Worm (Caenorhabditis elegans) whole organism, young adult: Measurements from ENCODE around the gene mdf-2.

Experiments
- B0035.1 ChIP-seq: sonication (generic microtip); optimal IDR thresholded peaks from 2 replicates; lab custom pipeline; 2016; ENCODE audit warnings: missing genetic modification characterization, mild to moderate bottlenecking, missing compliant biosample characterization, missing genotype, missing genetic modification reagents
- C17E4.6 ChIP-seq: fragments of 200-800 bp; sonication (Bioruptor generic); IDR thresholded peaks from 2 replicates; pipeline ENCODE4 v1.3.6; 2022; ENCODE audit warnings: missing genetic modification reagents, missing genetic modification characterization, missing compliant biosample characterization
- F33H1.4 ChIP-seq: fragments of 200-800 bp; sonication (Bioruptor generic); IDR thresholded peaks from 2 replicates; pipeline ENCODE4 v1.3.6; 2022; ENCODE audit warnings: missing genetic modification reagents, missing genetic modification characterization, missing compliant biosample characterization
- F49E8.2 ChIP-seq: sonication (generic microtip); optimal IDR thresholded peaks from 3 replicates; lab custom pipeline; 2017; ENCODE audit warnings: missing genetic modification characterization, mild to moderate bottlenecking, missing compliant biosample characterization, antibody characterized with exemption, moderate library complexity; ENCODE audit not compliant: insufficient read depth
- F57A8.1 ChIP-seq: fragments of 200-800 bp; sonication (Bioruptor generic); optimal IDR thresholded peaks from 2 replicates; lab custom pipeline; 2018; ENCODE audit warnings: mild to moderate bottlenecking, missing genetic modification characterization, moderate library complexity, missing compliant biosample characterization
- K11D2.4 ChIP-seq: fragments of 200-800 bp; sonication (Bioruptor generic); IDR thresholded peaks from 2 replicates; pipeline ENCODE4 v1.3.6; 2022; ENCODE audit warnings: missing genetic modification reagents, missing genetic modification characterization, missing compliant biosample characterization
- Y53G8AR.9 ChIP-seq: fragments of 200-800 bp; sonication (Bioruptor generic); conservative IDR thresholded peaks from 2 replicates; pipeline ENCODE4 v1.3.6; 2022; ENCODE audit warnings: missing genetic modification reagents, missing genetic modification characterization, missing compliant biosample characterization
- Y56A3A.18 ChIP-seq: fragments of 200-800 bp; sonication (Bioruptor generic); IDR thresholded peaks from 2 replicates; pipeline ENCODE4 v1.3.6; 2022; ENCODE audit warnings: missing genetic modification reagents, missing genetic modification characterization, missing compliant biosample characterization
- Y95B8A.8 ChIP-seq: fragments of 200-800 bp; sonication (Bioruptor generic); IDR thresholded peaks from 2 replicates; pipeline ENCODE4 v1.3.6; 2022; ENCODE audit warnings: missing genetic modification reagents, missing genetic modification characterization, missing compliant biosample characterization
- aptf-3 ChIP-seq: fragments of 200-800 bp; sonication (Bioruptor generic); IDR thresholded peaks from 2 replicates; pipeline ENCODE4 v1.3.6; 2022; ENCODE audit warnings: missing genetic modification characterization, missing compliant biosample characterization
- atf-7 ChIP-seq: sonication (generic microtip); optimal IDR thresholded peaks from 2 replicates; lab custom pipeline; 2017; ENCODE audit warnings: mild to moderate bottlenecking, missing genetic modification characterization, missing compliant biosample characterization
- athp-1 ChIP-seq: sonication (generic microtip); optimal IDR thresholded peaks from 2 replicates; lab custom pipeline; 2017; ENCODE audit warnings: mild to moderate bottlenecking, missing genetic modification characterization, missing compliant biosample characterization
- attf-3 ChIP-seq: fragments of 200-800 bp; sonication (Bioruptor generic); conservative IDR thresholded peaks from 2 replicates; pipeline ENCODE4 v1.3.6; 2022; ENCODE audit warnings: missing genetic modification reagents, missing genetic modification characterization, missing compliant biosample characterization
- bed-1 ChIP-seq: fragments of 200-800 bp; sonication (Bioruptor generic); IDR thresholded peaks from 2 replicates; pipeline ENCODE4 v1.3.6; 2022; ENCODE audit warnings: missing genetic modification reagents, missing genetic modification characterization, missing compliant biosample characterization
- cebp-1 ChIP-seq, 2 experiments: fragments of 200-800 bp in 1 of 2; sonication (Bioruptor generic) in 1 of 2; sonication (generic microtip) in 1 of 2; IDR thresholded peaks in 1 of 2; optimal IDR thresholded peaks in 1 of 2; 2 replicates each; pipeline versions ENCODE4 v1.3.6 to Lab custom; 2017 to 2022; ENCODE audit warnings: missing compliant biosample characterization in 2 of 2, missing genetic modification characterization in 2 of 2, mild to moderate bottlenecking in 1 of 2, missing genetic modification reagents in 1 of 2, moderate library complexity in 1 of 2
- ceh-58 ChIP-seq: fragments of 200-800 bp; sonication (Bioruptor generic); IDR thresholded peaks from 2 replicates; pipeline ENCODE4 v1.3.6; 2022; ENCODE audit warnings: missing genetic modification characterization, missing compliant biosample characterization
- chd-7 ChIP-seq: sonication (generic microtip); optimal IDR thresholded peaks from 2 replicates; lab custom pipeline; 2016; ENCODE audit warnings: mild to moderate bottlenecking, missing genetic modification characterization, moderate library complexity, missing compliant biosample characterization
- die-1 ChIP-seq: sonication (generic microtip); optimal IDR thresholded peaks from 2 replicates; lab custom pipeline; 2016; ENCODE audit warnings: missing genotype, mild to moderate bottlenecking, missing genetic modification characterization, missing compliant biosample characterization
- dox-1 ChIP-seq: fragments of 200-800 bp; sonication (Bioruptor generic); IDR thresholded peaks from 2 replicates; pipeline ENCODE4 v1.3.6; 2022; ENCODE audit warnings: missing genetic modification reagents, missing genetic modification characterization, missing compliant biosample characterization
- efl-1 ChIP-seq: fragments of 150-350 bp; optimal IDR thresholded peaks from 2 replicates; lab custom pipeline; 2014; ENCODE audit warnings: missing biosample characterization, missing genetic modification reagents, missing genetic modification characterization
- egl-44 ChIP-seq: fragments of 200-800 bp; sonication (Bioruptor generic); IDR thresholded peaks from 2 replicates; pipeline ENCODE4 v1.3.6; 2022; ENCODE audit warnings: missing genetic modification reagents, missing genetic modification characterization, missing compliant biosample characterization
- ekl-4 ChIP-seq: fragments of 200-800 bp; sonication (Bioruptor generic); IDR thresholded peaks from 2 replicates; pipeline ENCODE4 v1.3.6; 2022; ENCODE audit warnings: missing genetic modification reagents, missing genetic modification characterization, missing compliant biosample characterization
- fkh-3 ChIP-seq: sonication (generic microtip); optimal IDR thresholded peaks from 2 replicates; lab custom pipeline; 2016; ENCODE audit warnings: mild to moderate bottlenecking, missing genetic modification characterization, missing compliant biosample characterization
- him-1 ChIP-seq: sonication (generic microtip); optimal IDR thresholded peaks from 2 replicates; lab custom pipeline; 2016; ENCODE audit warnings: missing genotype, missing genetic modification reagents, missing genetic modification characterization, missing compliant biosample characterization
- hmg-1.2 ChIP-seq: fragments of 200-800 bp; sonication (Bioruptor generic); IDR thresholded peaks from 2 replicates; pipeline ENCODE4 v1.3.6; 2022; ENCODE audit warnings: missing genetic modification reagents, missing genetic modification characterization, missing compliant biosample characterization
- hsf-1 ChIP-seq: fragments of 200-800 bp; sonication (Bioruptor generic); IDR thresholded peaks from 2 replicates; pipeline ENCODE4 v1.3.6; 2022; ENCODE audit warnings: missing genetic modification reagents, missing genetic modification characterization, missing compliant biosample characterization
- let-607 ChIP-seq, 2 experiments: fragments of 200-800 bp in 1 of 2; sonication (Bioruptor generic) in 1 of 2; sonication (generic microtip) in 1 of 2; optimal IDR thresholded peaks; 2 replicates each; lab custom pipeline; 2016 to 2018; ENCODE audit warnings: mild to moderate bottlenecking in 2 of 2, missing compliant biosample characterization in 2 of 2, missing genetic modification characterization in 2 of 2, moderate library complexity in 2 of 2, missing genotype in 1 of 2
- lin-26 ChIP-seq: fragments of 200-800 bp; sonication (Bioruptor generic); IDR thresholded peaks from 2 replicates; pipeline ENCODE4 v1.3.6; 2022; ENCODE audit warnings: missing genetic modification reagents, missing genetic modification characterization, missing compliant biosample characterization
- lin-40 ChIP-seq: sonication (generic microtip); optimal IDR thresholded peaks from 2 replicates; lab custom pipeline; 2016; ENCODE audit warnings: missing genetic modification characterization, mild to moderate bottlenecking, missing compliant biosample characterization, missing genotype, missing genetic modification reagents
- lin-54 ChIP-seq: fragments of 200-800 bp; sonication (Bioruptor generic); optimal IDR thresholded peaks from 2 replicates; lab custom pipeline; 2018; ENCODE audit warnings: mild to moderate bottlenecking, missing genetic modification characterization, missing compliant biosample characterization
- lir-1 ChIP-seq: fragments of 200-800 bp; sonication (Bioruptor generic); conservative IDR thresholded peaks from 2 replicates; pipeline ENCODE4 v1.3.6; 2022; ENCODE audit warnings: missing genetic modification reagents, missing genetic modification characterization, missing compliant biosample characterization
- madf-10 ChIP-seq: sonication (generic microtip); optimal IDR thresholded peaks from 2 replicates; lab custom pipeline; 2016; ENCODE audit warnings: mild to moderate bottlenecking, missing genetic modification characterization, missing compliant biosample characterization
- madf-6 ChIP-seq: fragments of 200-800 bp; sonication (Bioruptor generic); IDR thresholded peaks from 2 replicates; pipeline ENCODE4 v1.3.6; 2022; ENCODE audit warnings: missing genetic modification reagents, missing genetic modification characterization, missing compliant biosample characterization
- mel-28 ChIP-seq: sonication (generic microtip); optimal IDR thresholded peaks from 2 replicates; lab custom pipeline; 2016; ENCODE audit warnings: borderline replicate concordance, mild to moderate bottlenecking, missing genetic modification characterization, missing compliant biosample characterization
- nfya-2 ChIP-seq: fragments of 200-800 bp; sonication (Bioruptor generic); IDR thresholded peaks from 2 replicates; pipeline ENCODE4 v1.3.6; 2022; ENCODE audit warnings: missing genetic modification reagents, missing genetic modification characterization, missing compliant biosample characterization
- nfyb-1 ChIP-seq: fragments of 200-800 bp; sonication (Bioruptor generic); IDR thresholded peaks from 2 replicates; pipeline ENCODE4 v1.3.6; 2022; ENCODE audit warnings: missing genetic modification reagents, missing genetic modification characterization, missing compliant biosample characterization
- nhr-90 ChIP-seq: sonication (generic microtip); optimal IDR thresholded peaks from 2 replicates; lab custom pipeline; 2016; ENCODE audit warnings: missing genotype, mild to moderate bottlenecking, missing genetic modification characterization, missing compliant biosample characterization
- pbrm-1 ChIP-seq: fragments of 200-800 bp; sonication (Bioruptor generic); IDR thresholded peaks from 2 replicates; pipeline ENCODE4 v1.3.6; 2022; ENCODE audit warnings: missing genetic modification reagents, missing genetic modification characterization, missing compliant biosample characterization
- rec-8 ChIP-seq, 2 experiments: sonication (generic microtip); optimal IDR thresholded peaks; 2 replicates each; lab custom pipeline; 2016; ENCODE audit warnings: mild to moderate bottlenecking in 2 of 2, missing genetic modification characterization in 2 of 2, missing genetic modification reagents in 2 of 2, missing genotype in 2 of 2, missing biosample characterization in 1 of 2, missing compliant biosample characterization in 1 of 2, moderate library complexity in 1 of 2
- repo-1 ChIP-seq: sonication (generic microtip); optimal IDR thresholded peaks from 2 replicates; lab custom pipeline; 2017; ENCODE audit warnings: mild to moderate bottlenecking, missing genetic modification characterization, missing compliant biosample characterization
- snpc-3.4 ChIP-seq: sonication (generic microtip); optimal IDR thresholded peaks from 2 replicates; lab custom pipeline; 2017; ENCODE audit warnings: missing genetic modification characterization, mild to moderate bottlenecking, missing compliant biosample characterization, antibody characterized with exemption, moderate library complexity, missing genotype, missing genetic modification reagents
- snpc-4 ChIP-seq, 5 experiments: fragments of 150-350 bp in 1 of 5; sonication (generic microtip) in 4 of 5; optimal IDR thresholded peaks; 2 replicates each; lab custom pipeline; 2014 to 2018; ENCODE audit warnings: missing genetic modification characterization in 5 of 5, missing biosample characterization in 3 of 5, antibody characterized with exemption in 2 of 5, mild to moderate bottlenecking in 2 of 5, missing compliant biosample characterization in 2 of 5, missing genotype in 2 of 5, moderate library complexity in 2 of 5, missing genetic modification reagents in 1 of 5
- ztf-18 ChIP-seq: sonication (generic microtip); optimal IDR thresholded peaks from 2 replicates; lab custom pipeline; 2016; ENCODE audit warnings: missing genotype, mild to moderate bottlenecking, missing genetic modification characterization, missing compliant biosample characterization
- ztf-25 ChIP-seq: fragments of 200-800 bp; sonication (Bioruptor generic); IDR thresholded peaks from 2 replicates; pipeline ENCODE4 v1.3.6; 2022; ENCODE audit warnings: missing genetic modification reagents, missing genetic modification characterization, missing compliant biosample characterization
- ztf-26 ChIP-seq: sonication (generic microtip); optimal IDR thresholded peaks from 2 replicates; lab custom pipeline; 2017; ENCODE audit warnings: missing genetic modification characterization, missing compliant biosample characterization

Gene mdf-2

DNA sequence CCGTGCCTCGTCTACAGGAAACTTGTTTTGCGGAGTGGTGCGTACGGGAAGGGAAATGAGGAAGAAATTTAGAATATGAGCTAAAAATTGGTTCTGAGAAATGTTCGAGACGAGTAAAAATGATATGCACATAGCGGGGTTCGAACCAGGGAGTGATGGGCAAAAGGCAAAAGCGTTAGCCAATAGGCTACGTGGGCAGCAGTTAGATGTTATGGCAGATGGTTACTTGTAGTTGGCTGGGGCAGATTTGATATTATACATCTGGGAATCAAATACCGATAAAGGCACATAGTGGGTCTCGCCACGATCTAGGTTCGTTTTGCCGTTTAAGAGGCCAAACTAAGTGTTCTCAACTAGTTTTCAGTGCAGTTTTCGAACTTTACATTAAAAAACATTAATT, 16.4 kb upstream of the mdf-2 start:
- 0 out of 2 replicates have a peak, but pooled peaks have one; percentile 37 for TF ChIP-seq aptf-3
- no peak for TF ChIP-seq atf-7 (tag; lab: Kevin White, UChicago)
- TF ChIP-seq pbrm-1 (GFP tag; lab: Robert Waterston, UW): 0 out of 2 replicates have a peak, but pooled peaks have one; percentile 43
- peak; percentile 46 for TF ChIP-seq chd-7 (tag; lab: Kevin White, UChicago)
- TF ChIP-seq repo-1: peak; percentile 37
- TF ChIP-seq him-1: no peak
- peak; percentile 83 for TF ChIP-seq nhr-90 (tag; lab: Kevin White, UChicago)
- peak; percentile 36; the same call in 1 of the 2 replicates for TF ChIP-seq F33H1.4 (GFP tag; lab: Robert Waterston, UW)
- no peak for TF ChIP-seq lir-1 (GFP tag; lab: Robert Waterston, UW)
- no peak for TF ChIP-seq dox-1
- no peak for TF ChIP-seq egl-44 (GFP tag; lab: Robert Waterston, UW)
- TF ChIP-seq let-607 (tag; optimal IDR thresholded peaks at IDR 0.05; lab: Kevin White, UChicago): peak in 1 of 2 experiments; percentile 32
- peak; percentile 23 for TF ChIP-seq snpc-4 (GFP tag; optimal IDR thresholded peaks at IDR 0.05; lab: Kevin White, UChicago)
- TF ChIP-seq snpc-4 (tag; optimal IDR thresholded peaks at IDR 0.05; lab: Kevin White, UChicago): peak in 3 of 4 experiments; percentile 11 to 37 (median 15)
- no peak for TF ChIP-seq Y56A3A.18 (GFP tag; lab: Robert Waterston, UW)
- TF ChIP-seq athp-1 (tag; lab: Kevin White, UChicago): peak; percentile 60
- TF ChIP-seq lin-54 (GFP tag; lab: Kevin White, UChicago): peak; percentile 52
- TF ChIP-seq efl-1 (GFP tag; lab: Kevin White, UChicago): no peak
- TF ChIP-seq madf-6: peak; percentile 67
- peak; percentile 79 for TF ChIP-seq nfyb-1 (GFP tag; lab: Robert Waterston, UW)
- no peak for TF ChIP-seq B0035.1 (tag; lab: Kevin White, UChicago)
- TF ChIP-seq snpc-3.4 (tag; lab: Kevin White, UChicago): peak; percentile 13
- peak; percentile 38 for TF ChIP-seq madf-10 (tag; lab: Kevin White, UChicago)
- peak; percentile 92 for TF ChIP-seq lin-26 (GFP tag; lab: Robert Waterston, UW)
- peak; percentile 9 for TF ChIP-seq fkh-3
- 0 out of 2 replicates have a peak, but pooled peaks have one; percentile 83 for TF ChIP-seq ceh-58 (GFP tag; lab: Robert Waterston, UW)
- no peak for TF ChIP-seq F57A8.1 (GFP tag; lab: Kevin White, UChicago)
- TF ChIP-seq nfya-2 (GFP tag; lab: Robert Waterston, UW): no peak
- peak; percentile 47 for TF ChIP-seq F49E8.2 (tag; lab: Kevin White, UChicago)
- no peak for TF ChIP-seq Y95B8A.8 (GFP tag; lab: Robert Waterston, UW)
- TF ChIP-seq die-1 (tag; lab: Kevin White, UChicago): peak; percentile 93
- 0 out of 2 replicates have a peak, but pooled peaks have one; percentile 13 for TF ChIP-seq C17E4.6 (GFP tag; lab: Robert Waterston, UW)
- TF ChIP-seq ztf-26: no peak
- TF ChIP-seq attf-3 (GFP tag; lab: Robert Waterston, UW): peak; percentile 36; the same call in 1 of the 2 replicates
- TF ChIP-seq ztf-25 (GFP tag; lab: Robert Waterston, UW): peak; percentile 92
- peak; percentile 64 for TF ChIP-seq ztf-18 (tag; lab: Kevin White, UChicago)
- TF ChIP-seq hsf-1 (GFP tag; lab: Robert Waterston, UW): 0 out of 2 replicates have a peak, but pooled peaks have one; percentile 46
- peak; percentile 53 for TF ChIP-seq hmg-1.2
- 0 out of 2 replicates have a peak, but pooled peaks have one; percentile 26 for TF ChIP-seq bed-1 (GFP tag; lab: Robert Waterston, UW)
- TF ChIP-seq lin-40 (tag; lab: Kevin White, UChicago): no peak
- no peak for TF ChIP-seq K11D2.4 (GFP tag; lab: Robert Waterston, UW)
- no peak for TF ChIP-seq mel-28
- TF ChIP-seq rec-8 (tag; optimal IDR thresholded peaks at IDR 0.05; lab: Kevin White, UChicago): peak; percentile 66 to 90
- 0 out of 2 replicates have a peak, but pooled peaks have one; percentile 22 for TF ChIP-seq Y53G8AR.9 (GFP tag; lab: Robert Waterston, UW)
- TF ChIP-seq cebp-1 (GFP tag; IDR thresholded peaks at IDR 0.05; lab: Robert Waterston, UW): no peak
- peak; percentile 51 for TF ChIP-seq cebp-1 (tag; optimal IDR thresholded peaks at IDR 0.05; lab: Kevin White, UChicago)
- TF ChIP-seq ekl-4 (GFP tag; lab: Robert Waterston, UW): no peak
